Worm (Caenorhabditis elegans) whole organism, late embryonic: ENCODE measurements around the gene F59B2.13.

Source experiments
- Y22D7AL.16 ChIP-seq: sonication (generic microtip); optimal IDR thresholded peaks from 2 replicates; lab custom pipeline; 2016; ENCODE audit warnings: missing genetic modification characterization, missing compliant biosample characterization
- ama-1 ChIP-seq: fragments of 150-350 bp; optimal IDR thresholded peaks from 2 replicates; lab custom pipeline; 2014
- ceh-45 ChIP-seq: fragments of 200-800 bp; sonication (Bioruptor generic); IDR thresholded peaks from 2 replicates; pipeline ENCODE4 v1.3.6; 2022; ENCODE audit warnings: missing genetic modification reagents, missing genetic modification characterization, missing compliant biosample characterization
- che-1 ChIP-seq: sonication (generic microtip); optimal IDR thresholded peaks from 2 replicates; lab custom pipeline; 2016; ENCODE audit warnings: mild to moderate bottlenecking, missing genetic modification characterization, missing compliant biosample characterization
- ets-4 ChIP-seq: sonication (generic microtip); optimal IDR thresholded peaks from 2 replicates; lab custom pipeline; 2016; ENCODE audit warnings: missing genetic modification characterization, missing compliant biosample characterization
- lin-11 ChIP-seq: fragments of 200-800 bp; sonication (Bioruptor generic); optimal IDR thresholded peaks from 2 replicates; lab custom pipeline; 2018; ENCODE audit warnings: mild to moderate bottlenecking, missing genetic modification characterization, missing compliant biosample characterization
- nhr-11 ChIP-seq: fragments of 150-350 bp; optimal IDR thresholded peaks from 2 replicates; lab custom pipeline; 2014; ENCODE audit warnings: missing biosample characterization, missing genetic modification characterization
- unc-86 ChIP-seq: sonication (generic microtip); optimal IDR thresholded peaks from 2 replicates; lab custom pipeline; 2016; ENCODE audit warnings: missing genetic modification characterization, missing compliant biosample characterization
- ztf-16 ChIP-seq: sonication (generic microtip); optimal IDR thresholded peaks from 2 replicates; lab custom pipeline; 2017; ENCODE audit warnings: missing genetic modification characterization, missing compliant biosample characterization

- TF ChIP-seq lin-11 (no peak), ama-1 (lab: Kevin White, UChicago) (no peak), nhr-11 (no peak), che-1 (tag; lab: Kevin White, UChicago) (no peak), unc-86 (tag; lab: Kevin White, UChicago) (no peak), ceh-45 (GFP tag; lab: Robert Waterston, UW) (no peak), ztf-16 (tag; lab: Kevin White, UChicago) (no peak), ets-4 (tag; lab: Kevin White, UChicago) (no peak), Y22D7AL.16 (no peak)
These were observed 41.9 kb downstream of the F59B2.13 start for ce11 chrIII:8984960-8985359.
